Fruit fly (Drosophila melanogaster): ENCODE data around the gene mdy.

mdy gene

dm6 chr2L:16817421-16818101 lies 1.1 kb downstream of the mdy start (continued):
- TF ChIP-seq Eip75B (GFP tag; optimal IDR thresholded peaks at IDR 0.05) (no peak), CG8632 (GFP tag; optimal IDR thresholded peaks at IDR 0.05) (no peak), CG10631 (GFP tag; optimal IDR thresholded peaks at IDR 0.05) (no peak), Hr39 (GFP tag; optimal IDR thresholded peaks at IDR 0.05) (peak; percentile 2), Met (GFP tag; optimal IDR thresholded peaks at IDR 0.05) (peak; percentile 20), CG8119 (GFP tag; IDR thresholded peaks at IDR 0.05) (no peak), vri (GFP tag; optimal IDR thresholded peaks at IDR 0.05) (peak; percentile 86), Smox (GFP tag; optimal IDR thresholded peaks at IDR 0.05) (no peak), CG6854 (GFP tag; optimal IDR thresholded peaks at IDR 0.05) (no peak), Hr38 (GFP tag; optimal IDR thresholded peaks at IDR 0.05) (no peak), CG6792 (GFP tag; optimal IDR thresholded peaks at IDR 0.05) (no peak), Sox102F (GFP tag; optimal IDR thresholded peaks at IDR 0.05) (no peak), fkh (GFP tag; optimal IDR thresholded peaks at IDR 0.05) (no peak), CG11902 (GFP tag; optimal IDR thresholded peaks at IDR 0.05) (no peak), spab (GFP tag; optimal IDR thresholded peaks at IDR 0.05) (no peak)

- peak; percentile 72 for TF ChIP-seq CG6276 (GFP tag; optimal IDR thresholded peaks at IDR 0.05)
- TF ChIP-seq CG10669 (GFP tag; optimal IDR thresholded peaks at IDR 0.05), result peak; percentile 81
- TF ChIP-seq Sox15 (GFP tag; optimal IDR thresholded peaks at IDR 0.05), result peak; percentile 44
- TF ChIP-seq cyc (GFP tag; optimal IDR thresholded peaks at IDR 0.05), result peak; percentile 51
- TF ChIP-seq esn (GFP tag; optimal IDR thresholded peaks at IDR 0.05), result peak; percentile 75
- TF ChIP-seq Ets96B (tag; optimal IDR thresholded peaks at IDR 0.05), result peak; percentile 72
- TF ChIP-seq Smox (GFP tag; optimal IDR thresholded peaks at IDR 0.05), result peak; percentile 62
- TF ChIP-seq achi (GFP tag; optimal IDR thresholded peaks at IDR 0.05), result peak; percentile 73
- no peak for TF ChIP-seq CG16779 (tag; optimal IDR thresholded peaks at IDR 0.05)
- peak; percentile 76 for TF ChIP-seq Sox14 (GFP tag; optimal IDR thresholded peaks at IDR 0.05)
- peak; percentile 30 to 75 for TF ChIP-seq salr (GFP tag; optimal IDR thresholded peaks at IDR 0.05)
- peak; percentile 51 for TF ChIP-seq Hr39 (GFP tag; optimal IDR thresholded peaks at IDR 0.05)
- TF ChIP-seq Eip93F (GFP tag; optimal IDR thresholded peaks at IDR 0.05), result no peak
- TF ChIP-seq svp (GFP tag), result peak; percentile 71
- TF ChIP-seq CG15336 (GFP tag; IDR thresholded peaks at IDR 0.05), result peak; percentile 84
- TF ChIP-seq CG6792 (GFP tag; optimal IDR thresholded peaks at IDR 0.05), result peak; percentile 72
- TF ChIP-seq CG1621 (tag; optimal IDR thresholded peaks at IDR 0.05), result peak; percentile 59
- TF ChIP-seq CG6854 (GFP tag; optimal IDR thresholded peaks at IDR 0.05), result no peak
- TF ChIP-seq CG8632 (GFP tag; optimal IDR thresholded peaks at IDR 0.05), result peak; percentile 72
- peak; percentile 82 for TF ChIP-seq CG32006 (GFP tag; optimal IDR thresholded peaks at IDR 0.05)
- TF ChIP-seq fkh (GFP tag; optimal IDR thresholded peaks at IDR 0.05), result no peak
- TF ChIP-seq Lpt (GFP tag; optimal IDR thresholded peaks at IDR 0.05), result peak; percentile 66
- no peak for TF ChIP-seq Blimp-1 (GFP tag; optimal IDR thresholded peaks at IDR 0.05)
- peak; percentile 71 for TF ChIP-seq vri (GFP tag; optimal IDR thresholded peaks at IDR 0.05)
- TF ChIP-seq CG10631 (GFP tag; optimal IDR thresholded peaks at IDR 0.05), result peak; percentile 75
- TF ChIP-seq CG8319 (GFP tag; optimal IDR thresholded peaks at IDR 0.05), result peak; percentile 58
- TF ChIP-seq lz (GFP tag; optimal IDR thresholded peaks at IDR 0.05), result peak; percentile 57
- peak; percentile 63 for TF ChIP-seq topi (GFP tag; optimal IDR thresholded peaks at IDR 0.05)
- peak; percentile 5 for TF ChIP-seq CG9139 (GFP tag; optimal IDR thresholded peaks at IDR 0.05)
- TF ChIP-seq ss (GFP tag; optimal IDR thresholded peaks at IDR 0.05), result peak; percentile 14 to 47
- peak; percentile 61 for TF ChIP-seq CG7368 (GFP tag; optimal IDR thresholded peaks at IDR 0.05)
- peak; percentile 53 for TF ChIP-seq CG11762 (GFP tag; optimal IDR thresholded peaks at IDR 0.05; ENCODE audit: insufficient read depth)
- peak; percentile 42 for TF ChIP-seq CG6808 (GFP tag; optimal IDR thresholded peaks at IDR 0.05)
- TF ChIP-seq CG11294 (GFP tag; IDR thresholded peaks at IDR 0.05), result peak; percentile 56; the same call in 1 of the 2 replicates
- no peak for TF ChIP-seq Hr38 (GFP tag; optimal IDR thresholded peaks at IDR 0.05)
- peak; percentile 10 for TF ChIP-seq Ets21C (GFP tag; optimal IDR thresholded peaks at IDR 0.05)
- peak; percentile 79 for TF ChIP-seq CG6163 (GFP tag; IDR thresholded peaks at IDR 0.05)
- peak; percentile 56 for TF ChIP-seq CG34406 (GFP tag; optimal IDR thresholded peaks at IDR 0.05)
- peak; percentile 95 for TF ChIP-seq Eip78C (GFP tag)
- TF ChIP-seq CG11902 (GFP tag; optimal IDR thresholded peaks at IDR 0.05), result peak; percentile 10
- TF ChIP-seq dac (GFP tag; optimal IDR thresholded peaks at IDR 0.05), result no peak
Observed at dm6 chr2L:16818335-16818973, 2.0 kb downstream of the mdy start.

Data from whole organism, prepupa.